Fruit fly (Drosophila melanogaster): ENCODE results near the gene TrpRS-m.
A peak's percentile ranks its signal among the peaks of the same experiment; 100 is the strongest.

Gene TrpRS-m

DNA sequence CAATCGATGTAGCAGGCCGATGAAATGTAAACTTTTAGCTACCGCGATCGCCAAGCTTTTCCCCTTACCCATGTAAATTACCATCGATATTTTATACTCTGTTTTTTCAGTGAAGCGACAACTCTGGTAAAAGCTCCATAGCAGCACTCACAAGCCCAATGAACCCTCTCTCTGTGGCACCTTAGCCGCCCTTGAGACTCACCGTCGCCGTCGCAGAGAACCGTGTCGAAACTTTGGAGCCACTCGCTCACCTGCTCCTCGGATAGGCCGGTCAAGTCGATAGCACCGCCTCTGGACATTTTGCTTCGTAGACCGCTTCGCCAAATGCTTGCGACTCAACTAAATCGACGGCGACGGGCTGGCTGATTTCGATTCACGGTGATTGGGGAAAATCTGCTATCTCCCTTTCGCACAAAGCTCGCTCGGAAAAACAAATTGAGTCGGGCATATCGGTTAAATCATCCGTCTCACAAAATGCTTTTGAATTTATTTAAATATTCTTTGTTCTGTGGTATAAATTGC lies 8.4 kb upstream of the TrpRS-m start, which contains the start of gene CG5577:
Gene CG5577, minus strand, starts transcription at position 343 of the 522 bp plus-strand sequence.
- TF ChIP-seq CG9139 (GFP tag; optimal IDR thresholded peaks at IDR 0.05) (no peak), Met (GFP tag; optimal IDR thresholded peaks at IDR 0.05) (peak; percentile 29), svp (GFP tag) (peak; percentile 95), net (GFP tag; optimal IDR thresholded peaks at IDR 0.05) (no peak), Eip78C (GFP tag) (peak; percentile 63), ss (GFP tag; optimal IDR thresholded peaks at IDR 0.05) (no peak), CG34406 (GFP tag; optimal IDR thresholded peaks at IDR 0.05) (peak; percentile 3), Blimp-1 (GFP tag; optimal IDR thresholded peaks at IDR 0.05) (no peak), Sox102F (GFP tag; optimal IDR thresholded peaks at IDR 0.05) (peak; percentile 48), OdsH (GFP tag; optimal IDR thresholded peaks at IDR 0.05) (no peak), Sox14 (GFP tag; optimal IDR thresholded peaks at IDR 0.05) (peak; percentile 32), pdm3 (GFP tag; optimal IDR thresholded peaks at IDR 0.05) (peak; percentile 13), CG6792 (GFP tag; optimal IDR thresholded peaks at IDR 0.05) (no peak), eg (GFP tag; IDR thresholded peaks at IDR 0.05) (peak; percentile 6; the same call in 1 of the 3 replicates), CG3919 (GFP tag; optimal IDR thresholded peaks at IDR 0.05) (peak; percentile 18), CG16779 (tag; optimal IDR thresholded peaks at IDR 0.05) (peak; percentile 8), CG8632 (GFP tag; optimal IDR thresholded peaks at IDR 0.05) (peak; percentile 8), vri (GFP tag; optimal IDR thresholded peaks at IDR 0.05) (peak; percentile 42), dac (GFP tag; optimal IDR thresholded peaks at IDR 0.05) (no peak), Sox15 (GFP tag; optimal IDR thresholded peaks at IDR 0.05) (no peak), Hr4 (GFP tag; optimal IDR thresholded peaks at IDR 0.05) (peak; percentile 13), Eip93F (GFP tag; optimal IDR thresholded peaks at IDR 0.05) (no peak)

DNA sequence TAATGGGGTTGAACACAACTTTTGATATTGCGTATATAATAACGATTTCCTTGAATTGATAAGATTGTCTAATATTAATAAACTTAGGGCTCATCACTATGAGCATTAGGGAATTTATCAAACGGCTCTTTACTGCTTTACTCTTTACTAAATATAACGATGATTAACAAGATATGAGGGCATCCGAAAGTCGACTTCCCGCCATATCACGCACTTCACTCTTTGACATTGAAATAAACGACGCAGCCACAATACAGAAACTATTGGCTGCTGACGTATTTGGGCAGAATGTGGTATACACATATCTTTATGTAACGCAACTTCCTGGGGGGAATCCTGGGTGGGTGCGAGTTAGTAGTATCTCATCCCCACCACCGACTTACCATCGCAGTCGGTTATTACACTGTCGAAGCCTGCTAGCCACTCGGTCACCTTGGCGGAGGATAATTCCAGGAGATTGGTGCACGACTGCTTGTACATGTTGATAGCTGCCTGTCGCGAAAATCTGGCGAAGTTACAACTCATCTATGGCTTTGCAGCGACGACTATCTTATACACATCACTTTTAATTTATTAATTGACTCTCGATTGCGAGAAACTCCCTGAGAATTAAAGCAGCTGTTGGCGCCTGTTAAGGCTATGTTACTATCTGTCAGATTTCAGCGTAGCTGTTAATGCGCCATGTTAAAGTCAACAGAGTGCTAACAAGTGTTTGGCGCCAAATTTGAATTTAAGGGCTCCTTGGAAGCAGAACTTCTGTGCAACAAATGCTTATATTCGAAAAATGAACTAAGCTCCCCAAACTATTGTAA lies 6.4 kb upstream of the TrpRS-m start, which contains the start of gene CG5567:
Gene CG5567, minus strand, starts transcription at position 653 of the 812 bp plus-strand sequence.
- TF ChIP-seq Sox14 (GFP tag; optimal IDR thresholded peaks at IDR 0.05) (peak; percentile 14), CG7368 (GFP tag; optimal IDR thresholded peaks at IDR 0.05) (no peak), Eip78C (GFP tag) (peak; percentile 56), CG10669 (GFP tag; optimal IDR thresholded peaks at IDR 0.05) (no peak), svp (GFP tag) (peak; percentile 72), achi (GFP tag; optimal IDR thresholded peaks at IDR 0.05) (peak; percentile 98), Smox (GFP tag; optimal IDR thresholded peaks at IDR 0.05) (no peak), CG9139 (GFP tag; optimal IDR thresholded peaks at IDR 0.05) (no peak), ss (GFP tag; optimal IDR thresholded peaks at IDR 0.05) (no peak), CG3032 (tag; optimal IDR thresholded peaks at IDR 0.05) (peak; percentile 74), pdm3 (GFP tag; optimal IDR thresholded peaks at IDR 0.05) (no peak), esn (GFP tag; optimal IDR thresholded peaks at IDR 0.05) (peak; percentile 16), CG31627 (GFP tag; optimal IDR thresholded peaks at IDR 0.05) (no peak), CG32006 (GFP tag; optimal IDR thresholded peaks at IDR 0.05) (peak; percentile 28), net (GFP tag; optimal IDR thresholded peaks at IDR 0.05) (no peak), Hr39 (GFP tag; optimal IDR thresholded peaks at IDR 0.05) (no peak), CG6792 (GFP tag; optimal IDR thresholded peaks at IDR 0.05) (no peak), Eip75B (GFP tag; optimal IDR thresholded peaks at IDR 0.05) (no peak), Ets96B (tag; optimal IDR thresholded peaks at IDR 0.05) (no peak), Ets21C (GFP tag; optimal IDR thresholded peaks at IDR 0.05) (no peak), CG15336 (GFP tag; IDR thresholded peaks at IDR 0.05) (no peak), Hr38 (GFP tag; optimal IDR thresholded peaks at IDR 0.05) (no peak), topi (GFP tag; optimal IDR thresholded peaks at IDR 0.05) (no peak), eg (GFP tag; IDR thresholded peaks at IDR 0.05) (peak; percentile 33; the same call in 1 of the 3 replicates), CG6808 (GFP tag; optimal IDR thresholded peaks at IDR 0.05) (no peak), fd85E (GFP tag; optimal IDR thresholded peaks at IDR 0.05) (no peak), CG8319 (GFP tag; optimal IDR thresholded peaks at IDR 0.05) (no peak), Sox15 (GFP tag; optimal IDR thresholded peaks at IDR 0.05) (no peak), CG6854 (GFP tag; optimal IDR thresholded peaks at IDR 0.05) (no peak), Lpt (GFP tag; optimal IDR thresholded peaks at IDR 0.05) (no peak), CG1621 (tag; optimal IDR thresholded peaks at IDR 0.05) (no peak), fd59A (GFP tag; optimal IDR thresholded peaks at IDR 0.05) (no peak), CG11902 (GFP tag; optimal IDR thresholded peaks at IDR 0.05) (no peak), cyc (GFP tag; optimal IDR thresholded peaks at IDR 0.05) (no peak), lz (GFP tag; optimal IDR thresholded peaks at IDR 0.05) (no peak)

All from whole organism, prepupa.